Fruit fly (Drosophila melanogaster) whole organism: ENCODE data around the gene Rh50.

Experiments
- CG8478 ChIP-seq: fragments of >200 bp; optimal IDR thresholded peaks from 2 replicates; lab custom pipeline; 2018; ENCODE audit warnings: inconsistent platforms
- Dll ChIP-seq: fragments of >200 bp; optimal IDR thresholded peaks from 2 replicates; lab custom pipeline; 2017
- EcR ChIP-seq, 2 experiments: fragments of >200 bp; optimal IDR thresholded peaks; 2 replicates each; lab custom pipeline; 2017; ENCODE audit warnings: missing biosample characterization in 2 of 2, missing genetic modification characterization in 2 of 2, missing genetic modification reagents in 2 of 2
- pan ChIP-seq: fragments of >200 bp; optimal IDR thresholded peaks from 2 replicates; lab custom pipeline; 2017
- psq ChIP-seq: fragments of >200 bp; optimal IDR thresholded peaks from 2 replicates; lab custom pipeline; 2017
- usp ChIP-seq: fragments of >200 bp; optimal IDR thresholded peaks from 2 replicates; lab custom pipeline; 2017; ENCODE audit warnings: missing biosample characterization, missing genetic modification characterization, mixed read lengths

dm6 chr3L:4929781-4930180 is 19.6 kb downstream of the Rh50 start:
- TF ChIP-seq CG8478 = no peak
- TF ChIP-seq psq (lab: Kevin White, UChicago) = no peak
- no peak for TF ChIP-seq usp (GFP tag; lab: Kevin White, UChicago)
- no peak for TF ChIP-seq pan
- no peak for TF ChIP-seq EcR (GFP tag; optimal IDR thresholded peaks at IDR 0.05; lab: Kevin White, UChicago)
- TF ChIP-seq Dll (lab: Kevin White, UChicago) = no peak
